In genomic region chrX:16634708-16635107, ce11 we compare ENCODE assay signal across 5 worm cellular contexts.
TF ChIP-seq lines count a peak whose summit lies in the region.

No protein-coding gene starts in this region.

TF ChIP-seq in whole organism, L1 larva, 84 proteins besides CTCF, POLR2A, EP300 and RAD21 (continues in another document):
- TF ChIP-seq nhr-19 (GFP tag; conservative IDR thresholded peaks at IDR 0.05; lab: Robert Waterston, UW), result peak; percentile 82
- TF ChIP-seq lir-3 (tag; optimal IDR thresholded peaks at IDR 0.05; lab: Kevin White, UChicago; ENCODE audit: poor library complexity), result peak; percentile 60
- TF ChIP-seq aly-2 (tag; optimal IDR thresholded peaks at IDR 0.05; lab: Kevin White, UChicago), result no peak
- TF ChIP-seq skn-1 (tag; optimal IDR thresholded peaks at IDR 0.05; lab: Kevin White, UChicago), result peak; percentile 71
- no peak for TF ChIP-seq ceh-90 (tag; optimal IDR thresholded peaks at IDR 0.05; lab: Kevin White, UChicago)
- peak; percentile 92 for TF ChIP-seq snu-23 (GFP tag; optimal IDR thresholded peaks at IDR 0.05; lab: Kevin White, UChicago)
- peak; percentile 25 for TF ChIP-seq ztf-4 (tag; optimal IDR thresholded peaks at IDR 0.05; lab: Kevin White, UChicago)
- peak; percentile 9 to 32 (median 30) for TF ChIP-seq dpl-1 (GFP tag; optimal IDR thresholded peaks at IDR 0.05; lab: Kevin White, UChicago)
- TF ChIP-seq blmp-1 (tag; optimal IDR thresholded peaks at IDR 0.05; lab: Kevin White, UChicago), result peak; percentile 47
- peak; percentile 77 for TF ChIP-seq fkh-10 (GFP tag; optimal IDR thresholded peaks at IDR 0.05; lab: Kevin White, UChicago)
- TF ChIP-seq lin-39 (tag; optimal IDR thresholded peaks at IDR 0.05; lab: Kevin White, UChicago), result no peak
- no peak for TF ChIP-seq aha-1 (tag; optimal IDR thresholded peaks at IDR 0.05; lab: Kevin White, UChicago)
- TF ChIP-seq swsn-7 (tag; optimal IDR thresholded peaks at IDR 0.05; lab: Kevin White, UChicago), result peak; percentile 89
- no peak for TF ChIP-seq alr-1 (tag; optimal IDR thresholded peaks at IDR 0.05; lab: Kevin White, UChicago; ENCODE audit: borderline replicate concordance)
- TF ChIP-seq ceh-8 (GFP tag; optimal IDR thresholded peaks at IDR 0.05; lab: Kevin White, UChicago), result peak; percentile 78
- TF ChIP-seq elt-3 (tag; optimal IDR thresholded peaks at IDR 0.05; lab: Kevin White, UChicago), result peak in 2 of 6 experiments; percentile 13 to 85
- TF ChIP-seq isw-1 (GFP tag; IDR thresholded peaks at IDR 0.05; lab: Robert Waterston, UW), result peak; percentile 40

TF ChIP-seq in whole organism, L3 larva, 47 proteins besides CTCF, POLR2A, EP300 and RAD21 (continues in another document):
- TF ChIP-seq mdl-1 (tag; optimal IDR thresholded peaks at IDR 0.05; lab: Kevin White, UChicago), result peak; percentile 25
- TF ChIP-seq elt-2 (tag; optimal IDR thresholded peaks at IDR 0.05; lab: Kevin White, UChicago), result peak; percentile 61
- TF ChIP-seq elt-3 (tag; optimal IDR thresholded peaks at IDR 0.05; lab: Kevin White, UChicago), result peak in 1 of 3 experiments; percentile 54
- peak; percentile 41 for TF ChIP-seq snpc-4 (tag; optimal IDR thresholded peaks at IDR 0.05; lab: Kevin White, UChicago)
- TF ChIP-seq elt-1 (tag; optimal IDR thresholded peaks at IDR 0.05; lab: Kevin White, UChicago), result no peak
- TF ChIP-seq tbx-2 (tag; optimal IDR thresholded peaks at IDR 0.05; lab: Kevin White, UChicago), result peak; percentile 67
- peak; percentile 60 for TF ChIP-seq nhr-23 (tag; optimal IDR thresholded peaks at IDR 0.05; lab: Kevin White, UChicago)
- no peak for TF ChIP-seq nhr-67 (tag; optimal IDR thresholded peaks at IDR 0.05; lab: Kevin White, UChicago)
- peak; percentile 54 for TF ChIP-seq sea-2 (GFP tag; optimal IDR thresholded peaks at IDR 0.05; lab: Kevin White, UChicago)
- TF ChIP-seq ceh-82 (tag; optimal IDR thresholded peaks at IDR 0.05; lab: Kevin White, UChicago), result peak; percentile 54
- peak; percentile 29 for TF ChIP-seq egl-27 (tag; optimal IDR thresholded peaks at IDR 0.05; lab: Kevin White, UChicago)
- TF ChIP-seq ceh-28 (tag; optimal IDR thresholded peaks at IDR 0.05; lab: Kevin White, UChicago), result peak; percentile 36
- TF ChIP-seq nhr-11 (tag; optimal IDR thresholded peaks at IDR 0.05; lab: Kevin White, UChicago), result peak; percentile 38
- TF ChIP-seq ama-1 (optimal IDR thresholded peaks at IDR 0.05; lab: Kevin White, UChicago), result peak; percentile 21
- TF ChIP-seq ceh-16 (tag; optimal IDR thresholded peaks at IDR 0.05; lab: Kevin White, UChicago), result no peak
- no peak for TF ChIP-seq nhr-28 (tag; optimal IDR thresholded peaks at IDR 0.05; lab: Kevin White, UChicago)
- TF ChIP-seq hmg-11 (tag; optimal IDR thresholded peaks at IDR 0.05; lab: Kevin White, UChicago), result peak; percentile 80
- TF ChIP-seq skn-1 (tag; optimal IDR thresholded peaks at IDR 0.05; lab: Kevin White, UChicago), result peak; percentile 68
- TF ChIP-seq mml-1 (tag; optimal IDR thresholded peaks at IDR 0.05; lab: Kevin White, UChicago), result peak; percentile 25

TF ChIP-seq in whole organism, early embryonic, 17 proteins besides CTCF, POLR2A, EP300 and RAD21:
- TF ChIP-seq pes-1 (GFP tag; IDR thresholded peaks at IDR 0.05; lab: Robert Waterston, UW) (peak; percentile 97), tbx-11 (GFP tag; IDR thresholded peaks at IDR 0.05; lab: Robert Waterston, UW) (peak; percentile 96), tbx-37 (GFP tag; conservative IDR thresholded peaks at IDR 0.05; lab: Robert Waterston, UW) (peak; percentile 96), aly-1 (tag; optimal IDR thresholded peaks at IDR 0.05; lab: Kevin White, UChicago) (peak; percentile 95), hnd-1 (tag; optimal IDR thresholded peaks at IDR 0.05; lab: Kevin White, UChicago) (peak; percentile 92), sea-1 (GFP tag; conservative IDR thresholded peaks at IDR 0.05; lab: Robert Waterston, UW) (peak; percentile 97), ama-1 (optimal IDR thresholded peaks at IDR 0.05; lab: Kevin White, UChicago) (no peak), hmg-4 (GFP tag; optimal IDR thresholded peaks at IDR 0.05; lab: Kevin White, UChicago) (peak; percentile 98), ceh-13 (GFP tag; optimal IDR thresholded peaks at IDR 0.05; lab: Kevin White, UChicago) (peak; percentile 92), B0310.2 (tag; optimal IDR thresholded peaks at IDR 0.05; lab: Kevin White, UChicago) (peak; percentile 86), F13C5.2 (tag; optimal IDR thresholded peaks at IDR 0.05; lab: Kevin White, UChicago) (peak; percentile 97), ceh-36 (tag; optimal IDR thresholded peaks at IDR 0.05; lab: Kevin White, UChicago) (peak; percentile 95), ets-7 (tag; optimal IDR thresholded peaks at IDR 0.05; lab: Kevin White, UChicago) (peak; percentile 80), scrt-1 (GFP tag; IDR thresholded peaks at IDR 0.05; lab: Robert Waterston, UW) (peak; percentile 96), hmbx-1 (tag; optimal IDR thresholded peaks at IDR 0.05; lab: Kevin White, UChicago) (peak; percentile 83), tra-4 (tag; optimal IDR thresholded peaks at IDR 0.05; lab: Kevin White, UChicago) (peak; percentile 77), flt-1 (GFP tag; IDR thresholded peaks at IDR 0.05; lab: Robert Waterston, UW) (peak; percentile 96)
TF ChIP-seq in whole organism, early embryonic: peak in this region for 16.

TF ChIP-seq in whole organism, midembryonic, 9 proteins besides CTCF, POLR2A, EP300 and RAD21:
- TF ChIP-seq cog-1 (tag; optimal IDR thresholded peaks at IDR 0.05; lab: Kevin White, UChicago) (peak; percentile 82), T22C8.4 (GFP tag; IDR thresholded peaks at IDR 0.05; lab: Robert Waterston, UW) (peak; percentile 94), klf-2 (GFP tag; conservative IDR thresholded peaks at IDR 0.05; lab: Robert Waterston, UW) (peak; percentile 94), ref-1 (GFP tag; conservative IDR thresholded peaks at IDR 0.05; lab: Robert Waterston, UW) (peak; percentile 94), ztf-23 (GFP tag; IDR thresholded peaks at IDR 0.05; lab: Robert Waterston, UW) (peak; percentile 96), med-1 (GFP tag; optimal IDR thresholded peaks at IDR 0.05; lab: Kevin White, UChicago; ENCODE audit: insufficient read depth) (peak; percentile 76), ztf-29 (GFP tag; IDR thresholded peaks at IDR 0.05; lab: Robert Waterston, UW) (peak; percentile 92), flt-1 (GFP tag; IDR thresholded peaks at IDR 0.05; lab: Robert Waterston, UW) (peak; percentile 98), tab-1 (GFP tag; IDR thresholded peaks at IDR 0.05; lab: Robert Waterston, UW) (peak; percentile 97)

TF ChIP-seq in whole organism, young adult, 124 proteins besides CTCF, POLR2A, EP300 and RAD21 (continues in another document):
- TF ChIP-seq hmg-20 (GFP tag; IDR thresholded peaks at IDR 0.05; lab: Robert Waterston, UW), result peak; percentile 75
- peak; percentile 10 for TF ChIP-seq ztf-3 (GFP tag; optimal IDR thresholded peaks at IDR 0.05; lab: Kevin White, UChicago)
- no peak for TF ChIP-seq bed-1 (GFP tag; IDR thresholded peaks at IDR 0.05; lab: Robert Waterston, UW)
- TF ChIP-seq cebp-2 (GFP tag; IDR thresholded peaks at IDR 0.05; lab: Robert Waterston, UW), result 0 out of 2 replicates have a peak, but pooled peaks have one; percentile 78
- peak; percentile 77 for TF ChIP-seq rcor-1 (GFP tag; IDR thresholded peaks at IDR 0.05; lab: Robert Waterston, UW)
- peak; percentile 70 for TF ChIP-seq ceh-27 (GFP tag; optimal IDR thresholded peaks at IDR 0.05; lab: Kevin White, UChicago)
- peak; percentile 98 for TF ChIP-seq B0261.1 (tag; optimal IDR thresholded peaks at IDR 0.05; lab: Kevin White, UChicago)
- TF ChIP-seq hsf-1 (GFP tag; IDR thresholded peaks at IDR 0.05; lab: Robert Waterston, UW), result no peak
- peak; percentile 30 for TF ChIP-seq nhr-179 (tag; optimal IDR thresholded peaks at IDR 0.05; lab: Kevin White, UChicago)
- TF ChIP-seq athp-1 (tag; optimal IDR thresholded peaks at IDR 0.05; lab: Kevin White, UChicago), result peak; percentile 58
- peak; percentile 74 for TF ChIP-seq ztf-26 (tag; optimal IDR thresholded peaks at IDR 0.05; lab: Kevin White, UChicago)
- peak; percentile 90 for TF ChIP-seq dox-1 (GFP tag; IDR thresholded peaks at IDR 0.05; lab: Robert Waterston, UW)
- TF ChIP-seq zim-3 (tag; optimal IDR thresholded peaks at IDR 0.05; lab: Kevin White, UChicago), result peak; percentile 24
- TF ChIP-seq mxl-1 (tag; optimal IDR thresholded peaks at IDR 0.05; lab: Kevin White, UChicago), result peak; percentile 46
- TF ChIP-seq Y95B8A.8 (GFP tag; IDR thresholded peaks at IDR 0.05; lab: Robert Waterston, UW), result peak; percentile 25; the same call in 1 of the 2 replicates
- peak; percentile 83 for TF ChIP-seq snpc-1.3 (tag; optimal IDR thresholded peaks at IDR 0.05; lab: Kevin White, UChicago; ENCODE audit: insufficient read depth)
- TF ChIP-seq nhr-90 (tag; optimal IDR thresholded peaks at IDR 0.05; lab: Kevin White, UChicago), result peak; percentile 80
- TF ChIP-seq snpc-1.1 (tag; optimal IDR thresholded peaks at IDR 0.05; lab: Kevin White, UChicago; ENCODE audit: insufficient read depth), result peak; percentile 75
- TF ChIP-seq aptf-3 (GFP tag; IDR thresholded peaks at IDR 0.05; lab: Robert Waterston, UW), result no peak
- peak; percentile 54 for TF ChIP-seq lsy-27 (tag; optimal IDR thresholded peaks at IDR 0.05; lab: Kevin White, UChicago; ENCODE audit: borderline replicate concordance, insufficient read depth)
- TF ChIP-seq aptf-2 (GFP tag; conservative IDR thresholded peaks at IDR 0.05; lab: Robert Waterston, UW), result 0 out of 2 replicates have a peak, but pooled peaks have one; percentile 12
- peak; percentile 28 for TF ChIP-seq sptf-2 (GFP tag; optimal IDR thresholded peaks at IDR 0.05; lab: Kevin White, UChicago)
- TF ChIP-seq ets-4 (GFP tag; optimal IDR thresholded peaks at IDR 0.05; lab: Kevin White, UChicago), result peak; percentile 5
- peak; percentile 68 for TF ChIP-seq mcd-1 (GFP tag; IDR thresholded peaks at IDR 0.05; lab: Robert Waterston, UW)
- TF ChIP-seq ztf-28 (GFP tag; IDR thresholded peaks at IDR 0.05; lab: Robert Waterston, UW), result 0 out of 2 replicates have a peak, but pooled peaks have one; percentile 18
- TF ChIP-seq Y53F4B.3 (GFP tag; IDR thresholded peaks at IDR 0.05; lab: Robert Waterston, UW), result peak; percentile 40; the same call in 1 of the 2 replicates
- 0 out of 2 replicates have a peak, but pooled peaks have one; percentile 30 for TF ChIP-seq let-526 (GFP tag; IDR thresholded peaks at IDR 0.05; lab: Robert Waterston, UW)
- TF ChIP-seq tlf-1 (GFP tag; optimal IDR thresholded peaks at IDR 0.05; lab: Kevin White, UChicago), result peak; percentile 33
- TF ChIP-seq atf-7 (tag; optimal IDR thresholded peaks at IDR 0.05; lab: Kevin White, UChicago), result peak; percentile 51
- TF ChIP-seq Y56A3A.18 (GFP tag; IDR thresholded peaks at IDR 0.05; lab: Robert Waterston, UW), result peak; percentile 84
- peak; percentile 60 for TF ChIP-seq repo-1 (tag; optimal IDR thresholded peaks at IDR 0.05; lab: Kevin White, UChicago)
- peak; percentile 78; the same call in 1 of the 2 replicates for TF ChIP-seq B0336.3 (GFP tag; IDR thresholded peaks at IDR 0.05; lab: Robert Waterston, UW)
- no peak for TF ChIP-seq Y67H2A.10 (GFP tag; conservative IDR thresholded peaks at IDR 0.05; lab: Robert Waterston, UW)
- peak; percentile 35; the same call in 1 of the 2 replicates for TF ChIP-seq ztf-6 (GFP tag; IDR thresholded peaks at IDR 0.05; lab: Robert Waterston, UW)

Comparison
In these comparisons a context has a peak if more than half of its experiments do, and no peak if none do; other contexts are left out.
1. Of the 8 proteins assayed by ChIP-seq in both whole organism, young adult and whole organism, L1 larva: peak only in whole organism, young adult: ama-1; only in whole organism, L1 larva: dpl-1 and lin-35; in both: nhr-90, snpc-4 and unc-130; in neither: 1; mixed calls (peak in some experiments, not most) for 1.